Worm (Caenorhabditis elegans) whole organism, L4/young adult: ENCODE measurements around the gene srx-73.

ENCODE experiments used
- dao-5 ChIP-seq: sonication (generic microtip); optimal IDR thresholded peaks from 2 replicates; lab custom pipeline; 2016; ENCODE audit warnings: missing genotype, missing genetic modification characterization, moderate library complexity, missing compliant biosample characterization
- him-1 ChIP-seq: sonication (generic microtip); optimal IDR thresholded peaks from 2 replicates; lab custom pipeline; 2016; ENCODE audit warnings: missing genotype, missing genetic modification reagents, missing genetic modification characterization, missing compliant biosample characterization

ce11 chrV:4676812-4677211, 11.3 kb upstream of the srx-73 start:
- TF ChIP-seq him-1 (tag; lab: Kevin White, UChicago): no peak
- TF ChIP-seq dao-5 (tag; lab: Kevin White, UChicago): no peak
